Fruit fly (Drosophila melanogaster): ENCODE results near the gene Dh31.

Dh31 gene

DNA sequence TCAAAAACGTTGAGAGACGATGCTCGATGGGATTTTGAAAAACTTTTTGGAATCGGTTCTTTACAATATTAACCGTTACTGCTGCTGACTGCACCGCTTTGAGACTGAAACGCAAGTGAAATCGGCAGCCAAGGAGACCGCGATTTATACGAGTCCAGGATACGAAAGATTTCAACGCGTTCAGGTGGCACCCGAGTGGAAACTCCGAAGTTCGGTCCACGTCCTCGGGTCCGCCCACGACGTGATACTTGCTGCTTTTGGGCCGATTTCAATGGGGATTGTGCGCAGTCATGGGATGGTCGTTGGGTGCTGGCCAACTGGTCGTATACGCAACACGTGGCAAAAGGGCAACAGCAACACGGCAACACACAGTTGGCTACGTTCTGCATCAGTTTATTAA, at the start of gene Dh31:
Gene Dh31, minus strand, starts transcription at position 117 of the 400 bp plus-strand sequence.
- no peak for TF ChIP-seq CG17801 (GFP tag; optimal IDR thresholded peaks at IDR 0.05; ENCODE audit: partially characterized antibody)

DNA sequence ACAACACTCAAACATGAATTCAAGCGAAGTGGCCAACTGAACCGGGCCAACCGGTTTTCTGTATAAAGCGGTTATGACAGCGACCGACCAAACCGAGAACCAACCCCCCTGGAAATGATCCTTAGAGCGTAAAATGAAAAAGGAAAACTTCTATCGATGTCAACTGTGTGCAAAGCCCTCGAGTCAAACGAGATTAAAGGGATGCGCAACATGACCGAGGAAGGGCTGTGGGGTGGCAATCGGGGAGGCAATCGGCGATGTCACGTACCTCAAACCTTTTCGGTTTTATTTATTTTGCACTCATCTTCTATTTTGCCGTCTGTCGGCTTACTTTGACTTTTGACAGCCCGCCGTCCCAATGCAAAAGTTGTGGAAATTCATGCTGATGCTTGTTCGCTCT, 49.6 kb upstream of the Dh31 start:
- TF ChIP-seq CG17801 (GFP tag; optimal IDR thresholded peaks at IDR 0.05; ENCODE audit: partially characterized antibody), result no peak

DNA sequence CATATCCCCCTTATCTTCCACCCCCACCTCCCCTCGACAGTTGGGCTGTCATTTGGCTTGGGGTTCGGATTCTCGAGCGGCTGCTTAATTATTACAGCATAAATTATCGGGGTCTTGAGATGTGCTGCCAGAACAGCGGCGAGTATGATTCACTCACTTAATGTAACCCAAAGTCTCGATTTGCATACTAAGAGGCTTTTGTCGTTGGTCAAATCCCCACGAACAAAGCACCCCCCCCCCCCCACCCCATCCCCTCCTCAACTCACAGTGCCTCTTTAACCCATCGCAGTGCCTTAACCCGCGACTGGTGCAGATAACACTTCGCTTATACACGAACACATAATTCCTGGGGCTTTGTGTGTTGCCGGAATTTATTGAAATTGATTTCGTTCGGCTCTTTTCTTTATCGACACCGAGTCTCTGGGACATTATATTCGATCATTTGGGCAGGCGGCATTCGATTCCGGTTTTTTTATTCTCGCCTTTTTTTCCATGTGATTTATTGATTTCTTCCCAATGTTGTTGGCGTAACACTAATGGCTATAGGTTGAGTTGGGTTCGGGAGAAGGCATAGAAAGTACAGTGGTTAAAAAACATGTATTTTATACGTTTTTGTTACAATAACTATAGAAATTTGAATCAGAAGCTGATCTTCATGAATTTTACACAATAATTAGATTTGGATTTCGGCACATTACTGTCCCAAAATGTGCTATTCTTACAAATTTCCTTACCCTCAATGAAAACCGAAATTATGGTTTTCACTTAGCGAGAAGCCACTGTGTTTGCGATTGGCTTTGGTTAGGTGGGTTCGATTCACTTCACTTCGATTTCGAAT, 47.4 kb upstream of the Dh31 start:
- no peak for TF ChIP-seq CG17801 (GFP tag; optimal IDR thresholded peaks at IDR 0.05; ENCODE audit: partially characterized antibody)

DNA sequence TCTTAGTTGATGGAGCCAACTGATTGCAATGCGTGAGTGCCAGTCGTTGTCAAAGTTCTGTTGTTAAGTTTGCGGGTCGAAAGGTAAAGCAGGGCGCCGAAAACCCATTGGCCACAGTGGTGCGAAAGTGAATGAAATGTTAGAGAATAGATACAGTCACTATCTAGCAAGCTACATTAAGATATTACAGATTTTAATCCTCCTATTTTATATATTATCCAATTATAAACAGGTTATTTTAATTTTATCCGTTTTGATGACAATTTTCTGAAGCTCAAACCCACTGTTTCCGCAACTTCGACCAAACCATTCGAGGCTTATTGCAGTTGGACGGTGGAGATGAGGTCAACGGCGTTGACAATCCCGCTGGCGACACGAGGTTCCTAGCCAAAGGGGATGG, 45.8 kb upstream of the Dh31 start:
- no peak for TF ChIP-seq CG17801 (GFP tag; optimal IDR thresholded peaks at IDR 0.05; ENCODE audit: partially characterized antibody)

DNA sequence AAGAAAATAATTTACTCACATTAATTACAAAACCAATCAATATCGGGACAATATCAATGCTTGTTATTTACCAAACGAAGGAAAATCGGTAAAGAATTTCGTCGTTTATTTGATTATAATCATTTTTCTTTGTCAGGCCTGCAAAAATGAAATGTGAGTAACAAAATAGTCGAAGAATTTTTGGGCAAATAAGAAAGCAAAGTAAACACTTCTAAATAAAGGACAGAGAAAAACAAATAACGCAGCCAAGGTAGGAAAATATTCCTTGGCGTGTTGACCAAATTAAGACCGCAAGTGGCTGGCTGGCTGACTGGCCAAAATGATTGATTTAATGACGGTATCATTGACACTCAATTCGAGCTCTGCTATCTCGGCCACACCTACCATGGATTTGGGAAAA, 41.5 kb upstream of the Dh31 start:
- TF ChIP-seq CG17801 (GFP tag; optimal IDR thresholded peaks at IDR 0.05; ENCODE audit: partially characterized antibody), result no peak

DNA sequence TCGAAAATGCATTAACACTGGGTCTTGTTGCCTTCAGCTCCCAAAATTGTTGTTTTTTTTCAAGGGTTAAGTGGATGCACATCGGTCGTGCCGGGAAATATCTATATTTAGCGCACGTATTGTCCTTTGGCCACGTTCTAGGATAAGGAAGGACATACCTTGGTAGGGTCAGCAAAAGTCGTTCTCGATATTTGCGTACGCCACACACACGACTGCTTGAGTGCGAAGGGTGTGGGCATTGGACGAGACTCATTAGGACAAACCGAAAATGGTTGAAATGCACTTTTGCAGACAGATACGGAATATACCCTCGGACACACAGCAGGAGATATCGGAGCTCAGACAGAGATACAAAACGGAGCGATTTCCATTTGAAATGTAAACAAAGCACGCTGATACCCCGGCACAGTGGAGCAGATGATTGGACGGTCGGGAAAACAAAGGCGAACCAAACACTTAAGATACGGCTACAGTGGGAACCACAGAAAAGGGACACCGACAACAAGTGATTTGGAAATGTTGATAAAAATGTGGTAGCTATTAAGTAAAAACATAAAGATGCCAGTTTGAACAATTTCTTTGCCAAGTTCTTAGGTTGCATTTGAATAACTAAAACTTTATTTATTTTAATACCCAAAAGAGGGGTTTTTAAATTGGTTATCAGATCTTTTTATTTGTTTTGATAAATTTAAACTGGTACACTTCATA, 38.9 kb upstream of the Dh31 start:
- no peak for TF ChIP-seq CG17801 (GFP tag; optimal IDR thresholded peaks at IDR 0.05; ENCODE audit: partially characterized antibody)

DNA sequence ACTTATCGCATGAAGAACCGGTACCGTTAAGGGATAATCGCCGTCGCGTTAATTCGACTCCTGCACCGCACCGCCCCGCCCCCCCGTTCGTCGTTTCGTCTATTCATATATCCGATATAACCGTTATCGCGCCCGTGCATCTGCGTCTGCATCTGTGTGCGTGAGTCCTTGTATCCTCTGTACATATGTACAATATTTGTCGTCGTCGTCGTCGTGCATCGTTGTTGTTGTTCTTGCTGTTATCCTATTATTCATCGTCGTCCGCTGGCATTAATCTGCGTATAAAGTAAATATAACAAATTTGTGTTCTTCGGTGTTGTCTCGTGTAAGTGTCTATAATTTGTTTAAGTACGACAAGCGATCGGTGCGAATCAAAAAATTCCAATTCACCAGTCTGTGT, 38.0 kb upstream of the Dh31 start:
- TF ChIP-seq CG17801 (GFP tag; optimal IDR thresholded peaks at IDR 0.05; ENCODE audit: partially characterized antibody), result no peak

DNA sequence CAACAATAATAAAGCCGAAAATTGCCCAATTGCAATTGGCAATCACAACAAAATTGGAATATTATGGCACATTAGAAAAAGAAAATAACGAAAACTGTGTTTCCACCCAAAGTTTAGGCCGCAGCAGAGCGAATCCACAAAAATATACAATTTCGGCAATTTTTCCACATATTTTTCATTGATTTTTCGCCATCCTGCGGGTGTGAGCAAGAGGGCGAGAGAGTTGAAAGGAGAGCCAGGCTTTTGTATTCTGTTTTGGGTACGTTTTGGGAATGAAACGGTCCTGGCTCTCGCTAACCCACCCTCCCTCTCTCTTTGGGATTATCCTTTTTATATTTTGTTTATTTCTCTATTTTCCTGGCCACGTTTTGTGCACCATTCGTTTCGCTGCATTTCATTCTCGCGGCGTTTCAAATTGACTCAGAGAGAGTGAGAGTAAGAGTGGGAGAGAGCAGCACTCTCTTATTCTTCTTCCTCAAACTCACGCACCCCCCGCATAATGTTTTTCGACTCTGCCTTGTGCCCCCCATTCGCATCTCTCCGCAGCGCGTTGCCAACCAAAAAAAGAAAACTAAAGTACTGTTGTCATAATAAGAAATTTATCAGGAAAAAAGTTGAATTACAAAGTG, 37.2 kb upstream of the Dh31 start:
- TF ChIP-seq CG17801 (GFP tag; optimal IDR thresholded peaks at IDR 0.05; ENCODE audit: partially characterized antibody), result no peak

DNA sequence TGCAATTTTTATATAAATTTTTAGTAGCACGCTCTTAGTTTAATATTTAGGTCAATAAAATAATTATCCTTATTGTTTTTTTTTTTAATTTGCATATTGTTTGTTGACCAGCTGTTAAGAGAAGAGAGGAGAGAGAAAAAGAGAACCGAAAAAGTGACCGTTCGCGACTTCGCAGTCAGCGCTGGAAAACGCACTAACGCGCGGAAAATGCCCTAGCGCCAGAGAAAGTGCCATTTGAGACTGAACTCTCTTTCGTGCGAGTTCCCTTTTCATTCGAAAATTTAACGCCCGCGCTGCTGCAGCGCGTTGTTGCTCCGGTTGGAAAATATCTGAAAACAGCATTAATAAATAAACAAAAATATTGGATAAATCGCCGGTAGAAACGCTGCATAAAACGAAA, 36.5 kb upstream of the Dh31 start:
- no peak for TF ChIP-seq CG17801 (GFP tag; optimal IDR thresholded peaks at IDR 0.05; ENCODE audit: partially characterized antibody)

DNA sequence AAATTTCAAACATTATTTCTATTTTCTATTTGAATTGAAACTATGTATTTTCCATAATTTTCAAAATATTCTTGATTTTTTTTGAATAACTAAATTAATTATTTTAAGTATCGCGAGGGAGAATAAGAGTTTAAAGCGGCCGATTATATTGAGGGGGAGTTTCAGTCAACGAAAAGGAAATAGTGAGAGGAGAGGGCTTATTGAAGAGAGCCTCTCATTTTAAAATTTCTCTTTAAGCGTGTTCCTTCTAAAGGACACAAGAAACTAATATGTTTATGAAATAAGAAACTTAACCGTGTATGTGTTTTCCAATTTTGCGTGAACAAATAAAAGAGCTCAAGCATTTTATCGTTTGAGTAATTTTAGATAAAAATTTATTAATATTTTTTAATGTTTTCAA, 36.0 kb upstream of the Dh31 start:
- TF ChIP-seq CG17801 (GFP tag; optimal IDR thresholded peaks at IDR 0.05; ENCODE audit: partially characterized antibody), result no peak

DNA sequence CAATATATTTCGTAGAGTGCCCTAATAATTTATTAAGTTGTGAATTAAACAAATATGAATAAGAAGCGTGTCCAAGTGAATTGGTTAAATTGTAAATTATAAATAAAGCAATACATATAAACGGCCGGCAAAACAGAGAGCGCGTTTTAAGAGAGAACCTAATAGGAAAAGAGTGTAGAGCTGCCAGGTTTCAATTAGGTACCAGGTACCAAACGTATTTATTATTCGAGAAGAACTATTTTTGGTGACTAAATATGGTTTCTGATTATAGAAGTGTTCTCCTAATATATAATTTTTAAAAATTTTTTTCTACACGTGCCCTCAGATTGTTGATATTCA, 35.6 kb upstream of the Dh31 start:
- TF ChIP-seq CG17801 (GFP tag; optimal IDR thresholded peaks at IDR 0.05; ENCODE audit: partially characterized antibody), result no peak

DNA sequence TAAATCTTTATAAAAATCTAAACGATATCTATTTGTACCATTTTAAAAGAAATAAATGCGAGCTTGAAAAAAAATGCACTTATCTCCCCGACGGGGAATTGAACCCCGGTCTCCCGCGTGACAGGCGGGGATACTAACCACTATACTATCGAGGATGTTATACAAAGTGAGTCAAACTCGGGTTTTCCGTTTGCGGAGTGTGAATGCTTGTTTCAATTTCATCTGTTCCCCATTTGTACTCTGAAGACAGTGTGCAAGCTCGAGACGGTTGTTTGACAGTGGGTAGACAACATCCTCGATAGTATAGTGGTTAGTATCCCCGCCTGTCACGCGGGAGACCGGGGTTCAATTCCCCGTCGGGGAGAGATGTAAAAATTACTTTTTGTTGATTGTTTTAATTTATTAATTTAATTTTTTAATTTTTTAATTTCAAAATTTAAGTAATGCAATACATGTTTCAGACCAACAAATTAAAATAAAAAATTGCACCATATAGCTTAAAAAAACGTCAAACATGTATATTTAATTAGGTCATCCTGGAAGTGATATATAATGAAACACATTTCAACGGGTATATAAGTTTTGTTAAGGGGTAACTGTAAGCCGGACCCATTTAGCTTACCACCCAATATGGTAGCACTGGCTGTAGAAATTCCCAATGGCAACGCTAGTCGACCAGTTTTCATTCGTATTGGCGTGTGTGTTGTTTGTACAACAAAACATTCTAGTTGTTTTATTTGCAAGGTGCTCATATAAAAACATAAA, 35.0 kb upstream of the Dh31 start, which contains the start of gene Sema1a:
Gene Sema1a, plus strand, starts transcription at position 679 of the 765 bp plus-strand sequence.
- TF ChIP-seq CG17801 (GFP tag; optimal IDR thresholded peaks at IDR 0.05; ENCODE audit: partially characterized antibody), result peak; percentile 47

DNA sequence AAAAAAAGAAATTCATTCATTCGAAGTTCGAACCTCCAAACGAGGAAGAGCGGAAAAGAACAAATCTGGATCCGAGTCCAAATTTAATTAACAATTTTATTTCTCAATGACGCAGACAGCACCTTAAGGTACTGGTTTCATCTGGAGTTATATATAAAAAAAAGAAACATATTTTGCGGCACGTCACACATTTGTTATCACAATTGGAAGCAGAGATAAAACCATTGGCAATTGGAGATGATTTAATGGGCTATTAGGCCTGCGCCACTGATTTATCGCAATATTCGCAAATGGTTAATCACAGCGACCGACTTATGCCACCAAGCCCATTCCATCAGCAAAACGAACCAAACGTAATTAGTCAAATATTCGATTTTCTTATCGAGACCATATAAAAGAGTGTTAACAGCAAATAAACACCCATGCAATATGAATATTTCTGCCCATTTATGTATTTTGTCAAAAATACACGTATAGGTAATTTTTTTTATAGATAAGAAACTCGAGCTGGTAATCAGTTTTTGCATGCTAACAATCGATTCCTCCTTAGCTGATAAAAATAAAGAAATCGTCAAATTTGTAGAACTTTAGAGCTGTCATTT, 31.9 kb upstream of the Dh31 start:
- TF ChIP-seq CG17801 (GFP tag; optimal IDR thresholded peaks at IDR 0.05; ENCODE audit: partially characterized antibody), result no peak

DNA sequence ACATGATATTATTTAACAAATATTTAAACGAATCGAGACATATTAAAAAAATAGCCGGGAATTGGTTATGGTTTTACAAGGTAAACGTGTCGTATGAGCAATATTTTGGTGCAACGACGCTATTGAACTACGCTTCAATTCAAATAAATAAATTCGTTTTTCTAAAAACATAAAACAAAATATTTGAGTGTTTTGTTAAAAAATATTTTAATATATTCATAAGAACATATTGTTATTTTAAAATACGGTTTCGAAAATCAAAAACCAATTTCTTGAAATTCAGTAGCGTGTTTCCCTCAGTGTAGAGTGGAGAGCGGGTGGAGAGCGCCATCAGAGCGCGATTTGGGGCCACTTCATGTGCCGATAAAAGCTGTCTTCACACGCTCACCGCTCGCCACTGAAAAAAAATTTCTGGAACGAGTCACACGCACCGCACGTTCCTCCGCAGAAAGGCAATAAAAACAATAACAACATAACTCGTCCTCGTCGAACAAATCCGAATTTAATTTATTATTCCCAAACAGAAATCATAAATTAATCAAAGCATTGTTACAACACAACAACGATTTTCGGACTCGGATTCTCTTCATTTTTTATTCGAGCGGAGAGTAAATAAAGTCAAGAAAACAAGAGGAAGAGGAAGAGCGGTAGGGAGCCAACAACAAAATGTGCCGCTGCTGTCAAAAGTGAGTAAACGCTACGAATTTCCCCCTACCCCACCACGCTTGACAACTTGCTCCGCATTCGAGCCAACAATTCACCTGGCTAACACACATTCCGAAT, 28.9 kb upstream of the Dh31 start:
- peak; percentile 89 for TF ChIP-seq CG17801 (GFP tag; optimal IDR thresholded peaks at IDR 0.05; ENCODE audit: partially characterized antibody)

Measured in ovary, adult (tissue).